Fruit fly (Drosophila melanogaster): ENCODE measurements around the gene Mob2.

The Mob2 gene

dm6 chr3L:11548009-11548408 is 14.0 kb downstream of the Mob2 start (continued):
- TF ChIP-seq dm (GFP tag; optimal IDR thresholded peaks at IDR 0.05) (no peak), Awh (GFP tag; IDR thresholded peaks at IDR 0.05) (peak; percentile 18; the same call in 1 of the 2 replicates), Neu2 (GFP tag; optimal IDR thresholded peaks at IDR 0.05; ENCODE audit: borderline replicate concordance) (no peak), ato (GFP tag; IDR thresholded peaks at IDR 0.05; ENCODE audit: partially characterized antibody) (no peak), CG18619 (GFP tag; optimal IDR thresholded peaks at IDR 0.05) (no peak), CG3163 (GFP tag; optimal IDR thresholded peaks at IDR 0.05) (no peak), ara (GFP tag; IDR thresholded peaks at IDR 0.05) (peak; percentile 25; the same call in 1 of the 2 replicates), sima (GFP tag; optimal IDR thresholded peaks at IDR 0.05) (no peak)

DNA sequence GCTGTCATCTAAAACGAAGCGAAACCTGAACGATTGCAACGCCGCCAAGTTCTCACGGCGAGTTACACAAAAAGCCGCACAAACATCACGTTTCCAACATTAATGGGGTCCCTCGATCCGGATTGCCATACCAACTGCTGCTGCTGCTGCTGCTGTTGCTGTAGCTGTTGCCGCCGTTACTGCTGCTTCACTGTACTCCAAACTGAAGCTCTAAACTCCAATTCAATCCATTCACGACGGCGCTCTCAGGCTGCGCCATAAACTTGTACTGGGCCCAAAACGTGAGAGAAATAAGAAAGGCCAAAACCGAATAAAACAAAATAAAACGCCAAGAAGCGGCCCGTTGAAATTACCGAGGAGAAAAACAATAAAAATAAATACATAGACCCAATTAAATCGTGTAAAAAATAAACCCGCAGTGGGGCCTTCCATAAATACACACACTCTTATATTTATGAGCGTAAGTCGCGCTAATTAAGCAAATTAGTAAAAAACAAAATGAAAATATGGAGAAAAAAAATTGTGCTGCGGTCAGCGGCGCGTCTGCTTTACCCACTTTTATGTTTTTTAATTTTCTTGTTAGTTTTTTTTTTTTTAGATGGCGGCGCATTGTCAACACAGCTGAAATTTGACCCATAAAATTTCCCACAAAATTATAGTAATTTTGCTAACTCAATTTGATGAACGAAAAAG is 14.6 kb downstream of the Mob2 start:
- TF ChIP-seq disco-r (GFP tag; optimal IDR thresholded peaks at IDR 0.05) (no peak), sqz (GFP tag; optimal IDR thresholded peaks at IDR 0.05) (peak; percentile 29), kni (GFP tag; optimal IDR thresholded peaks at IDR 0.05) (peak; percentile 77), amos (GFP tag; IDR thresholded peaks at IDR 0.05; ENCODE audit: partially characterized antibody) (no peak), chinmo (GFP tag; IDR thresholded peaks at IDR 0.05; ENCODE audit: partially characterized antibody) (0 out of 4 replicates have a peak, but pooled peaks have one; percentile 39), Vsx1 (GFP tag; optimal IDR thresholded peaks at IDR 0.05) (peak; percentile 47), nerfin-2 (GFP tag; IDR thresholded peaks at IDR 0.05; ENCODE audit: partially characterized antibody) (no peak), grau (tag; optimal IDR thresholded peaks at IDR 0.05) (peak; percentile 71)

- TF ChIP-seq salm (tag; optimal IDR thresholded peaks at IDR 0.05) (no peak), CG7786 (GFP tag; optimal IDR thresholded peaks at IDR 0.05) (no peak), CG11247 (GFP tag; IDR thresholded peaks at IDR 0.05) (0 out of 2 replicates have a peak, but pooled peaks have one; percentile 30), lmd (GFP tag; IDR thresholded peaks at IDR 0.05) (0 out of 2 replicates have a peak, but pooled peaks have one; percentile 16), CG32532 (GFP tag; IDR thresholded peaks at IDR 0.05) (0 out of 2 replicates have a peak, but pooled peaks have one; percentile 34), nom (GFP tag; optimal IDR thresholded peaks at IDR 0.05) (peak; percentile 30), hkb (optimal IDR thresholded peaks at IDR 0.05) (no peak), hkb (GFP tag; IDR thresholded peaks at IDR 0.05) (0 out of 2 replicates have a peak, but pooled peaks have one; percentile 20), tio (GFP tag; optimal IDR thresholded peaks at IDR 0.05) (peak; percentile 4), HLH3B (GFP tag; IDR thresholded peaks at IDR 0.05) (0 out of 2 replicates have a peak, but pooled peaks have one; percentile 15), Ptx1 (GFP tag; IDR thresholded peaks at IDR 0.05) (0 out of 2 replicates have a peak, but pooled peaks have one; percentile 7), ssp (GFP tag; IDR thresholded peaks at IDR 0.05) (no peak)
Observed at dm6 chr3L:11543681-11544299, 18.2 kb downstream of the Mob2 start.

DNA sequence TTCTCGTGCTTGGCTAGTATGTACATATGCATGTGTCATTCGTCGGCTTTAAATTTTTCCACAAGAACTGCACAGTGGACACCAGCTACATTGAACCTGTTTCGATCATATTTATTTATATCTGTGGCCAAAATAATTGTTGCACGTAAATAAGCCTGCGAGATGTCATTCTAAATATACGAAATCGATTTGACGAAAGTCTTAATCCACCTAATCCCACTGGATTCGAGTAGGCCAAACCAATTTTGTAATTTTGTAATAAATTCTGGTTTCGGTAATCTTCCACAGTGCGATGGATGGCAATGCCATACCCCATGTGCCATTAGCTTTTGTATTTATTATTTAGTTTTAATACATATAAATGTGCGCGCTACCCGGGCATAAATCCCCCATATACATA is 19.1 kb downstream of the Mob2 start:
- no peak for TF ChIP-seq crol (GFP tag; IDR thresholded peaks at IDR 0.05)
- peak; percentile 3 for TF ChIP-seq Meics (GFP tag; optimal IDR thresholded peaks at IDR 0.05)
- TF ChIP-seq Rfx (GFP tag; IDR thresholded peaks at IDR 0.05) = 0 out of 2 replicates have a peak, but pooled peaks have one; percentile 33
- TF ChIP-seq CG2678 (tag; optimal IDR thresholded peaks at IDR 0.05) = peak; percentile 16
- peak; percentile 10 for TF ChIP-seq sd (tag; optimal IDR thresholded peaks at IDR 0.05)
- TF ChIP-seq slbo (GFP tag; IDR thresholded peaks at IDR 0.05) = peak; percentile 23; the same call in 1 of the 2 replicates
- TF ChIP-seq CG3407 (GFP tag; optimal IDR thresholded peaks at IDR 0.05) = no peak
- TF ChIP-seq dysf (GFP tag; IDR thresholded peaks at IDR 0.05) = peak; percentile 37; the same call in 1 of the 3 replicates
- TF ChIP-seq sens (GFP tag) = peak; percentile 77
- no peak for TF ChIP-seq Spps (tag; optimal IDR thresholded peaks at IDR 0.05)
- TF ChIP-seq salm (tag; optimal IDR thresholded peaks at IDR 0.05) = no peak
- peak; percentile 78 for TF ChIP-seq Med (GFP tag)
- no peak for TF ChIP-seq CG16779 (GFP tag; IDR thresholded peaks at IDR 0.05)
- 0 out of 4 replicates have a peak, but pooled peaks have one; percentile 40 for TF ChIP-seq chinmo (GFP tag; IDR thresholded peaks at IDR 0.05; ENCODE audit: partially characterized antibody)
- TF ChIP-seq CG12769 (tag; optimal IDR thresholded peaks at IDR 0.05) = peak; percentile 45
- peak; percentile 26 for TF ChIP-seq CG2120 (GFP tag; optimal IDR thresholded peaks at IDR 0.05)
- TF ChIP-seq grau (tag; optimal IDR thresholded peaks at IDR 0.05) = peak; percentile 55
- TF ChIP-seq CG2116 (GFP tag; optimal IDR thresholded peaks at IDR 0.05) = no peak

All from whole organism, embryonic.